Fruit fly (Drosophila melanogaster): ENCODE data around the gene Ent3.

DNA sequence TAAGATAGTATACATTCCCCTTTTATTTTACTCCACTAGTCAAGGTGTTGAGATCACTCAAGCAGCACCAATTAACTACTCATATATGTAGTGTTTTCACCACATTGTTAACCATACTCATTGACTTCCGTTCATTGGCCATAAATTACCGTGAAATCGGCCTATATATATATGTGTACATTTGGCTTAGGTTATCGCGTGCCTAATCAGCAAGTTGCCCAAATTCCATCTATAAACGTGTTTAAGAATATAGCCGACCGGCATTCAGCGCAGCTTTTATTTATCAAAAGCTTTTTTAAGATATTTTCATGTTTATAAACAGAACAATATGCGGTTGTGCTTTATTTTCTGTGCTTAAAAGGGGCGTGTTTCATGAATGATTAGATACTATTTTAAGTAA lies 24.9 kb upstream of the Ent3 start:
- TF ChIP-seq br (GFP tag; optimal IDR thresholded peaks at IDR 0.05) = no peak
- TF ChIP-seq CrebA (GFP tag; optimal IDR thresholded peaks at IDR 0.05; ENCODE audit: borderline replicate concordance) = no peak
- TF ChIP-seq OdsH (GFP tag; optimal IDR thresholded peaks at IDR 0.05) = no peak
- no peak for TF ChIP-seq Hr83 (GFP tag; optimal IDR thresholded peaks at IDR 0.05; ENCODE audit: poor library complexity, severe bottlenecking)
- TF ChIP-seq rgr (GFP tag; optimal IDR thresholded peaks at IDR 0.05) = no peak
- TF ChIP-seq tai (GFP tag; optimal IDR thresholded peaks at IDR 0.05) = no peak
- no peak for TF ChIP-seq Mio (GFP tag; optimal IDR thresholded peaks at IDR 0.05)
- TF ChIP-seq foxo (GFP tag; optimal IDR thresholded peaks at IDR 0.05) = no peak
